Worm (Caenorhabditis elegans): ENCODE results near the gene F13E6.2.

The F13E6.2 gene

ce11 chrX:10635608-10636007, 38.5 kb downstream of the F13E6.2 start, which contains the start of gene daf-12:
daf-12 (plus strand) TSS chrX:10635908.
- TF ChIP-seq nhr-77 (tag; optimal IDR thresholded peaks at IDR 0.05) (no peak), fos-1 (tag; optimal IDR thresholded peaks at IDR 0.05) (no peak), unc-62 (GFP tag; optimal IDR thresholded peaks at IDR 0.05) (no peak), R02D3.7 (tag; optimal IDR thresholded peaks at IDR 0.05) (no peak), lin-11 (tag; optimal IDR thresholded peaks at IDR 0.05) (no peak), snpc-4 (tag; optimal IDR thresholded peaks at IDR 0.05) (no peak), dmd-4 (tag; optimal IDR thresholded peaks at IDR 0.05) (no peak), ztf-1 (GFP tag; conservative IDR thresholded peaks at IDR 0.05) (no peak)

DNA sequence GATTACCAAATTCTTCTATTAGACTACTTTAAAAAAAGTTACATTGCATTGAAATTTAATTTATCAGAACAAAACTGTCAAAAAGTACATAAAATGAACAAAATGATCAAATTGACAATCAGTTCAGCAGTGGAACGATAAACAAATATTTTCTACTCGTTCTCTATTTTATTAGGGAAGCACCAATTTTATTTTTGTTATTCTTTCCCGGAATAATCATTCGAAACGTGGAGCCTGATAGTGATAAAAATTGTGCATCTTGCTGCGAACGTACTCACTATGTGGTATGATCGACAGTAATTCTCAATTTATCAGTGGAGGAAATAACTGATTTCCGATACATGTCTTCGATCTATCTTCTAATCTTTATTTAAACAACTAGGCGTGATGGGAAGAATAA, 42.2 kb downstream of the F13E6.2 start:
- peak; percentile 8 for TF ChIP-seq fos-1 (tag; optimal IDR thresholded peaks at IDR 0.05)
- no peak for TF ChIP-seq lin-11 (tag; optimal IDR thresholded peaks at IDR 0.05)

DNA sequence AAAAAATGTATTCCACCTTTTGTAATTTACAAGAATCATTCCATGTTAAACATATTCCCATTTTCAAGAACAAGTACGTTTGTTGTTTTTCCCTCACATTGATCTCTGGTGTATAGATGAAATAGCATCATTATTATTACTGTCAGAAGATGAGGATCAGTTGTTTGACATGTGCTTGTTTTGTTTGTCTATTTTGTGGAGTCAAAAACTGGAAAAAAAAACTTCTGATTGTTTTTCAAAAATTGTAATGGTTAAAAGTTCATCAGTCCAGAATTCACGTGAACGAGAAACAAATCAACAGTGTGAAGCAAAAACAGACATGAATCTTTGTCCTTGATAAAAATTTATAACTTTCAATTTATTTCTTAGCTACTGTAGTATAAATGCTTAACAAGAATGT, 43.1 kb downstream of the F13E6.2 start:
- TF ChIP-seq mbf-1 (tag; optimal IDR thresholded peaks at IDR 0.05), result no peak
- TF ChIP-seq ztf-1 (GFP tag; conservative IDR thresholded peaks at IDR 0.05), result no peak
- no peak for TF ChIP-seq Y55F3AM.14 (GFP tag; optimal IDR thresholded peaks at IDR 0.05)
- no peak for TF ChIP-seq nhr-25 (tag; optimal IDR thresholded peaks at IDR 0.05)
- no peak for TF ChIP-seq nhr-23 (tag; optimal IDR thresholded peaks at IDR 0.05)
- no peak for TF ChIP-seq gmeb-1 (tag; optimal IDR thresholded peaks at IDR 0.05)
- TF ChIP-seq ceh-16 (tag; optimal IDR thresholded peaks at IDR 0.05), result no peak
- no peak for TF ChIP-seq sma-3 (GFP tag; optimal IDR thresholded peaks at IDR 0.05)

DNA sequence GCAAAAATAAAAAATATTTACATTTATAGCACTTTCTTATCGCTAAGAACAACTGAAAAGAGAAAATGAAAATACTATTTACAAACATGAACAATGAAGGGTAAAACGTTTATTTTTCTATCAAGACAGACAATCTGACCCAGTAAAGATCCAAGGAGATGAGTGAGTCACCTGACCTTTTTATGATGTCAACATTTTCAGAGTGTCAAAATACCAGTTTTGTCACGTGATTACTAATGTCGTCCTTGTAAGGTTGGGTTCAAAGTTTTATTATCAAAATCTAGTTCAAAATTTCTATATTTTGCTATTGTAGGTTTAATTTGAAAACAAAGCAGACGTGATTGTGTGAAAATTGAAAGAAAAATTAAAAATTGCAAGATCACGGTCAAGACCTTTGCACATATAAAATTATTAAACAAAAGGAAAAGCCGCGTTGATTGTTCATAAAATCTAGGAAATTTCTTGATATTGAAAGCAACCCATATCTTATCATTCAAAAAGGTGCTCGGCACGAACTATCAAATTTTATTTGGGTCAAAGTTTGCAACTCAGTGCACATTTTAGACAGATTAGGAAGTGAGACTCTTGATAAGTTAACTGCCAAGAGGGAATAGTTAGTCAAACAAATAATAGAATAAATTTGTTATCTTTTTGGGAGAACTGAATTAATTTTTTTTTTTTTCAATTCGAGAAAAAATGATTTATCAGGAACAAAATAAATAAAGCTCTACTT, 43.9 kb downstream of the F13E6.2 start:
- TF ChIP-seq ama-1 (optimal IDR thresholded peaks at IDR 0.05) (no peak), F13H6.1 (tag; optimal IDR thresholded peaks at IDR 0.05) (no peak), mbf-1 (tag; optimal IDR thresholded peaks at IDR 0.05) (no peak), dmd-4 (tag; optimal IDR thresholded peaks at IDR 0.05) (no peak), aly-2 (tag; optimal IDR thresholded peaks at IDR 0.05) (no peak), sem-4 (tag; optimal IDR thresholded peaks at IDR 0.05) (no peak), ceh-16 (tag; optimal IDR thresholded peaks at IDR 0.05) (no peak), snpc-4 (tag; optimal IDR thresholded peaks at IDR 0.05) (no peak), nhr-23 (tag; optimal IDR thresholded peaks at IDR 0.05) (no peak), crh-2 (tag; optimal IDR thresholded peaks at IDR 0.05) (peak; percentile 47), lin-11 (tag; optimal IDR thresholded peaks at IDR 0.05) (no peak), nhr-237 (tag; optimal IDR thresholded peaks at IDR 0.05) (no peak), unc-55 (GFP tag; optimal IDR thresholded peaks at IDR 0.05) (no peak), nhr-25 (tag; optimal IDR thresholded peaks at IDR 0.05) (peak; percentile 84), ztf-1 (GFP tag; conservative IDR thresholded peaks at IDR 0.05) (no peak), ceh-82 (tag; optimal IDR thresholded peaks at IDR 0.05) (no peak), Y55F3AM.14 (GFP tag; optimal IDR thresholded peaks at IDR 0.05) (no peak), fos-1 (tag; optimal IDR thresholded peaks at IDR 0.05) (peak; percentile 69), sma-3 (GFP tag; optimal IDR thresholded peaks at IDR 0.05) (peak; percentile 76), nhr-12 (tag; optimal IDR thresholded peaks at IDR 0.05) (no peak), blmp-1 (tag; optimal IDR thresholded peaks at IDR 0.05; ENCODE audit: insufficient read depth) (no peak), lin-13 (GFP tag; optimal IDR thresholded peaks at IDR 0.05) (no peak), elt-1 (tag; optimal IDR thresholded peaks at IDR 0.05) (no peak), C34F6.9 (tag; optimal IDR thresholded peaks at IDR 0.05) (no peak), sma-9 (GFP tag; optimal IDR thresholded peaks at IDR 0.05) (peak; percentile 58), sma-9 (tag; optimal IDR thresholded peaks at IDR 0.05) (no peak), nhr-6 (tag; optimal IDR thresholded peaks at IDR 0.05) (no peak), gmeb-1 (tag; optimal IDR thresholded peaks at IDR 0.05) (peak; percentile 22), egl-27 (tag; optimal IDR thresholded peaks at IDR 0.05) (no peak), nhr-77 (tag; optimal IDR thresholded peaks at IDR 0.05) (no peak), elt-3 (tag; optimal IDR thresholded peaks at IDR 0.05) (no peak), nhr-21 (tag; optimal IDR thresholded peaks at IDR 0.05) (peak; percentile 21), mdl-1 (tag; optimal IDR thresholded peaks at IDR 0.05) (no peak), nhr-10 (tag; optimal IDR thresholded peaks at IDR 0.05) (no peak), lin-39 (tag; optimal IDR thresholded peaks at IDR 0.05) (no peak)
